Fruit fly (Drosophila melanogaster) whole organism, embryonic: Measurements from ENCODE around the gene CG10347.

Experiments used
- Adf1 ChIP-seq: fragments of 200-800 bp; sonication (Bioruptor generic); IDR thresholded peaks from 2 replicates; pipeline ENCODE4 v1.3.6; 2022; ENCODE audit warnings: missing biosample characterization, missing genetic modification characterization
- Bdp1 ChIP-seq: fragments of 200-800 bp; sonication (Bioruptor generic); optimal IDR thresholded peaks from 3 replicates; lab custom pipeline; 2016; ENCODE audit warnings: missing biosample characterization, missing genetic modification characterization
- CG10274 ChIP-seq: fragments of 200-800 bp; sonication (Bioruptor generic); optimal IDR thresholded peaks from 3 replicates; lab custom pipeline; 2017; ENCODE audit warnings: missing biosample characterization, mild to moderate bottlenecking, missing genetic modification characterization
- CG10959 ChIP-seq: fragments of 200-800 bp; sonication (Bioruptor generic); IDR thresholded peaks from 2 replicates; pipeline ENCODE4 v1.3.6; 2022; ENCODE audit warnings: missing biosample characterization, missing genetic modification characterization
- CG11695 ChIP-seq: fragments of 200-800 bp; sonication (Bioruptor generic); IDR thresholded peaks from 3 replicates; pipeline ENCODE4 v1.3.6; 2022; ENCODE audit warnings: missing biosample characterization, missing genetic modification characterization
- CG12071 ChIP-seq: fragments of 200-800 bp; sonication (Bioruptor generic); optimal IDR thresholded peaks from 3 replicates; lab custom pipeline; 2018; ENCODE audit warnings: missing biosample characterization, mild to moderate bottlenecking, missing genetic modification characterization
- CG15479 ChIP-seq: fragments of 200-800 bp; sonication (Bioruptor generic); optimal IDR thresholded peaks from 3 replicates; lab custom pipeline; 2019; ENCODE audit warnings: missing biosample characterization, mild to moderate bottlenecking, missing genetic modification characterization, moderate library complexity
- CG17186 ChIP-seq: fragments of 200-800 bp; sonication (Bioruptor generic); optimal IDR thresholded peaks from 3 replicates; lab custom pipeline; 2017; ENCODE audit warnings: missing biosample characterization, missing genetic modification reagents, missing genetic modification characterization
- CG2678 ChIP-seq: fragments of 200-800 bp; sonication (Bioruptor generic); optimal IDR thresholded peaks from 3 replicates; lab custom pipeline; 2019; ENCODE audit warnings: missing biosample characterization, mild to moderate bottlenecking, missing genetic modification characterization, moderate library complexity
- CG2875 ChIP-seq: fragments of 200-800 bp; sonication (Bioruptor generic); optimal IDR thresholded peaks from 2 replicates; lab custom pipeline; 2017; ENCODE audit warnings: missing biosample characterization, mild to moderate bottlenecking, missing genetic modification characterization, missing genetic modification reagents
- CG31441 ChIP-seq: fragments of 200-800 bp; sonication (Bioruptor generic); IDR thresholded peaks from 2 replicates; pipeline ENCODE4 v1.3.6; 2022; ENCODE audit warnings: missing biosample characterization, missing genetic modification characterization
- CG32532 ChIP-seq: fragments of 200-800 bp; sonication (Bioruptor generic); IDR thresholded peaks from 2 replicates; pipeline ENCODE4 v1.3.6; 2022; ENCODE audit warnings: missing biosample characterization, missing genetic modification characterization
- CG6689 ChIP-seq: fragments of 200-800 bp; sonication (Bioruptor generic); IDR thresholded peaks from 2 replicates; pipeline ENCODE4 v1.3.6; 2022; ENCODE audit warnings: missing biosample characterization, missing genetic modification characterization
- CG6765 ChIP-seq: fragments of 200-800 bp; sonication (Bioruptor generic); optimal IDR thresholded peaks from 3 replicates; lab custom pipeline; 2017; ENCODE audit warnings: missing biosample characterization, mild to moderate bottlenecking, missing genetic modification characterization
- CG6813 ChIP-seq: fragments of 200-800 bp; sonication (Bioruptor generic); optimal IDR thresholded peaks from 2 replicates; lab custom pipeline; 2017; ENCODE audit warnings: missing biosample characterization, missing genetic modification characterization, mild to moderate bottlenecking, moderate library complexity, missing genetic modification reagents
- CG7839 ChIP-seq: fragments of 200-800 bp; sonication (Bioruptor generic); optimal IDR thresholded peaks from 3 replicates; lab custom pipeline; 2018; ENCODE audit warnings: missing biosample characterization, mild to moderate bottlenecking, missing genetic modification characterization, moderate library complexity
- CG7928 ChIP-seq: fragments of 200-800 bp; sonication (Bioruptor generic); optimal IDR thresholded peaks from 2 replicates; lab custom pipeline; 2017; ENCODE audit warnings: missing biosample characterization, mild to moderate bottlenecking, missing genetic modification characterization
- CG8924 ChIP-seq: fragments of 200-800 bp; optimal IDR thresholded peaks from 3 replicates; lab custom pipeline; 2019; ENCODE audit warnings: missing biosample characterization, mild to moderate bottlenecking, missing genetic modification characterization, moderate library complexity
- CG9727 ChIP-seq: fragments of 200-800 bp; sonication (Bioruptor generic); optimal IDR thresholded peaks from 3 replicates; lab custom pipeline; 2017; ENCODE audit warnings: missing biosample characterization, mild to moderate bottlenecking, missing genetic modification characterization
- Dbx ChIP-seq: fragments of 200-800 bp; sonication (Bioruptor generic); IDR thresholded peaks from 3 replicates; pipeline ENCODE4 v1.3.6; 2022; ENCODE audit warnings: missing biosample characterization, missing genetic modification characterization
- Deaf1 ChIP-seq: fragments of 200-800 bp; optimal IDR thresholded peaks from 3 replicates; lab custom pipeline; 2019; ENCODE audit warnings: missing biosample characterization, mild to moderate bottlenecking, missing genetic modification characterization, moderate library complexity
- Doc3 ChIP-seq: fragments of 200-800 bp; sonication (Bioruptor generic); IDR thresholded peaks from 3 replicates; pipeline ENCODE4 v1.3.6; 2022; ENCODE audit warnings: missing biosample characterization, missing genetic modification characterization; ENCODE audit not compliant: partially characterized antibody
- Ets65A ChIP-seq: fragments of 200-800 bp; sonication (Bioruptor generic); peaks from one replicate; lab custom pipeline; 2016; ENCODE audit warnings: missing biosample characterization, missing genetic modification characterization
- H2.0 ChIP-seq: fragments of 200-800 bp; sonication (Bioruptor generic); IDR thresholded peaks from 2 replicates; pipeline ENCODE4 v1.3.6; 2022; ENCODE audit warnings: missing biosample characterization, missing genetic modification characterization
- HLH4C ChIP-seq: fragments of 200-800 bp; sonication (Bioruptor generic); IDR thresholded peaks from 3 replicates; pipeline ENCODE4 v1.3.6; 2022; ENCODE audit warnings: missing biosample characterization, missing genetic modification characterization; ENCODE audit not compliant: partially characterized antibody
- HLH54F ChIP-seq: fragments of 200-800 bp; sonication (Bioruptor generic); optimal IDR thresholded peaks from 3 replicates; lab custom pipeline; 2016; ENCODE audit warnings: missing biosample characterization, missing genetic modification characterization
- Hr78 ChIP-seq, 2 experiments: fragments of 200-800 bp in 1 of 2; fragments of >200 bp in 1 of 2; sonication (Bioruptor generic) in 1 of 2; optimal IDR thresholded peaks; 2 replicates each; lab custom pipeline; 2017 to 2019; ENCODE audit warnings: missing biosample characterization in 2 of 2, missing genetic modification characterization in 2 of 2, mild to moderate bottlenecking in 1 of 2, moderate library complexity in 1 of 2
- Lpt ChIP-seq: fragments of >200 bp; optimal IDR thresholded peaks from 2 replicates; lab custom pipeline; 2018; ENCODE audit warnings: missing biosample characterization, missing genetic modification characterization
- MTF-1 ChIP-seq: fragments of 200-800 bp; sonication (Bioruptor generic); optimal IDR thresholded peaks from 2 replicates; lab custom pipeline; 2018; ENCODE audit warnings: missing biosample characterization, mild to moderate bottlenecking, missing genetic modification characterization, borderline replicate concordance
- Max ChIP-seq: fragments of 200-800 bp; sonication (Bioruptor generic); optimal IDR thresholded peaks from 2 replicates; lab custom pipeline; 2016; ENCODE audit warnings: missing biosample characterization, mild to moderate bottlenecking, missing genetic modification characterization
- Mes4 ChIP-seq: fragments of 200-800 bp; sonication (Bioruptor generic); optimal IDR thresholded peaks from 2 replicates; lab custom pipeline; 2016; ENCODE audit warnings: missing biosample characterization, missing genetic modification characterization
- NC2β ChIP-seq: fragments of 200-800 bp; sonication (Bioruptor generic); optimal IDR thresholded peaks from 2 replicates; lab custom pipeline; 2016; ENCODE audit warnings: missing biosample characterization, missing genetic modification characterization
- Neu2 ChIP-seq: fragments of 200-800 bp; sonication (Bioruptor generic); optimal IDR thresholded peaks from 3 replicates; lab custom pipeline; 2016; ENCODE audit warnings: missing biosample characterization, missing genetic modification characterization, borderline replicate concordance
- Ptx1 ChIP-seq: fragments of 200-800 bp; sonication (Bioruptor generic); IDR thresholded peaks from 2 replicates; pipeline ENCODE4 v1.3.6; 2022; ENCODE audit warnings: missing biosample characterization, missing genetic modification characterization
- abd-A ChIP-seq: fragments of 200-800 bp; sonication (Bioruptor generic); optimal IDR thresholded peaks from 3 replicates; lab custom pipeline; 2019; ENCODE audit warnings: missing biosample characterization, mild to moderate bottlenecking, missing genetic modification characterization, moderate library complexity
- bbx ChIP-seq: fragments of 200-800 bp; sonication (Bioruptor generic); IDR thresholded peaks from 2 replicates; pipeline ENCODE4 v1.3.6; 2022; ENCODE audit warnings: missing biosample characterization, missing genetic modification characterization; ENCODE audit not compliant: partially characterized antibody
- bigmax ChIP-seq: fragments of 200-800 bp; sonication (Bioruptor generic); optimal IDR thresholded peaks from 2 replicates; lab custom pipeline; 2018; ENCODE audit warnings: missing biosample characterization, mild to moderate bottlenecking, missing genetic modification characterization
- chn ChIP-seq: fragments of 200-800 bp; sonication (Bioruptor generic); optimal IDR thresholded peaks from 2 replicates; lab custom pipeline; 2016; ENCODE audit warnings: missing biosample characterization, missing genetic modification characterization
- danr ChIP-seq: fragments of 200-800 bp; sonication (Bioruptor generic); IDR thresholded peaks from 2 replicates; pipeline ENCODE4 v1.3.6; 2022; ENCODE audit warnings: missing biosample characterization, missing genetic modification characterization
- eyg ChIP-seq: fragments of 200-800 bp; sonication (Bioruptor generic); optimal IDR thresholded peaks from 3 replicates; lab custom pipeline; 2016; ENCODE audit warnings: missing biosample characterization, missing genetic modification characterization
- gcm2 ChIP-seq: fragments of 200-800 bp; sonication (Bioruptor generic); optimal IDR thresholded peaks from 2 replicates; lab custom pipeline; 2016; ENCODE audit warnings: missing biosample characterization, missing genetic modification characterization
- hb ChIP-seq: fragments of 200-800 bp; sonication (Bioruptor generic); IDR thresholded peaks from 3 replicates; pipeline ENCODE4 v1.3.6; 2022; ENCODE audit warnings: missing biosample characterization, missing genetic modification characterization; ENCODE audit not compliant: partially characterized antibody
- jing ChIP-seq: fragments of 200-800 bp; sonication (Bioruptor generic); optimal IDR thresholded peaks from 2 replicates; lab custom pipeline; 2018; ENCODE audit warnings: missing biosample characterization, mild to moderate bottlenecking, missing genetic modification characterization
- nerfin-1 ChIP-seq: fragments of 200-800 bp; sonication (Bioruptor generic); optimal IDR thresholded peaks from 3 replicates; lab custom pipeline; 2019; ENCODE audit warnings: missing biosample characterization, mild to moderate bottlenecking, missing genetic modification characterization, moderate library complexity
- prd ChIP-seq, 3 experiments: fragments of >200 bp in 2 of 3; fragments of 200-800 bp in 1 of 3; sonication (Bioruptor generic) in 1 of 3; optimal IDR thresholded peaks in 2 of 3; IDR thresholded peaks in 1 of 3; 2 replicates in 2 of 3; 3 replicates in 1 of 3; pipeline versions ENCODE4 v1.3.6 to Lab custom; 2017 to 2022; ENCODE audit warnings: missing biosample characterization in 1 of 3, missing genetic modification characterization in 1 of 3
- seq ChIP-seq: fragments of 200-800 bp; sonication (Bioruptor generic); IDR thresholded peaks from 2 replicates; pipeline ENCODE4 v1.3.6; 2022; ENCODE audit warnings: missing biosample characterization, missing genetic modification characterization
- stc ChIP-seq: fragments of 200-800 bp; sonication (Bioruptor generic); IDR thresholded peaks from 2 replicates; pipeline ENCODE4 v1.3.6; 2022; ENCODE audit warnings: missing biosample characterization, missing genetic modification characterization
- tna ChIP-seq: fragments of 200-800 bp; sonication (Bioruptor generic); IDR thresholded peaks from 2 replicates; pipeline ENCODE4 v1.3.6; 2022; ENCODE audit warnings: missing biosample characterization, missing genetic modification characterization; ENCODE audit not compliant: partially characterized antibody
- vfl ChIP-seq: fragments of 200-800 bp; sonication (Bioruptor generic); optimal IDR thresholded peaks from 2 replicates; lab custom pipeline; 2016; ENCODE audit warnings: missing biosample characterization, missing genetic modification characterization

Gene CG10347

DNA sequence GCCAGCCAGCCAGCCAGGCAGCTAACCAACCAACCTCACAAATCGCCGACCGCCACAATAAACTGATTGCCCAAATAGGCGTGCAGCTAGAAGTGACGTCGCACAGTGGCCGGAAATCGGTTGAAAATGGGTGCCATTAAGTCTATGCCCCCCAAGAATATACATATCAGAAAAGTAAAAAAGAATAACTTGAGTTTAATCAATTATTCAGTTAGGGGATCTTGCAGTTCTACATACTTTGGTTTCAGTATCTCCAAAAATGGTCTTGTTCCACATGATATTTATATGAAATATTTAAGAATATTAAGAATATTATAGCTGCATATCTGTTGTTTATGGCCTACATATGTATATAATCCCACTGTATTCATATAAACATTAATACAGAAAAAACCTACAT lies 30.6 kb upstream of the CG10347 start (continued):
- TF ChIP-seq CG6689 (GFP tag; lab: Robert Waterston, UW), result peak; percentile 33; the same call in 1 of the 2 replicates
- no peak for TF ChIP-seq CG2875
- TF ChIP-seq bbx, result no peak
- TF ChIP-seq stc (GFP tag; lab: Robert Waterston, UW), result no peak
- peak; percentile 27 for TF ChIP-seq CG6813 (GFP tag; lab: Kevin White, UChicago)
- TF ChIP-seq CG11695, result peak; percentile 19; the same call in 1 of the 3 replicates
- TF ChIP-seq CG8924 (tag; lab: Kevin White, UChicago), result peak; percentile 50
- TF ChIP-seq nerfin-1, result peak; percentile 0
- TF ChIP-seq CG32532 (GFP tag; lab: Robert Waterston, UW), result peak; percentile 49; the same call in 1 of the 2 replicates
- 0 out of 2 replicates have a peak, but pooled peaks have one; percentile 14 for TF ChIP-seq seq (GFP tag; lab: Robert Waterston, UW)
- TF ChIP-seq hb (GFP tag; lab: Robert Waterston, UW), result no peak
- TF ChIP-seq Dbx (GFP tag; lab: Robert Waterston, UW), result peak; percentile 44; the same call in 1 of the 3 replicates
- no peak for TF ChIP-seq bigmax
- peak; percentile 70 for TF ChIP-seq CG2678
- no peak for TF ChIP-seq CG10274 (GFP tag; lab: Kevin White, UChicago)
- TF ChIP-seq Lpt (GFP tag; lab: Kevin White, UChicago), result no peak
- TF ChIP-seq prd (optimal IDR thresholded peaks at IDR 0.05; lab: Kevin White, UChicago), result no peak
- 0 out of 3 replicates have a peak, but pooled peaks have one; percentile 18 for TF ChIP-seq prd (GFP tag; IDR thresholded peaks at IDR 0.05; lab: Robert Waterston, UW)
- TF ChIP-seq NC2β, result no peak
- TF ChIP-seq danr (GFP tag; lab: Robert Waterston, UW), result no peak
- TF ChIP-seq Deaf1 (tag; lab: Kevin White, UChicago), result peak; percentile 39
- peak; percentile 8 for TF ChIP-seq MTF-1 (GFP tag; lab: Kevin White, UChicago)
- TF ChIP-seq Ptx1 (GFP tag; lab: Robert Waterston, UW), result no peak
- TF ChIP-seq HLH54F (GFP tag; lab: Kevin White, UChicago), result no peak
- no peak for TF ChIP-seq Doc3 (GFP tag; lab: Robert Waterston, UW)
- TF ChIP-seq gcm2 (GFP tag; lab: Kevin White, UChicago), result no peak
- no peak for TF ChIP-seq CG15479 (GFP tag; lab: Kevin White, UChicago)
- TF ChIP-seq CG17186, result no peak
- TF ChIP-seq Neu2 (GFP tag; lab: Kevin White, UChicago), result no peak
- TF ChIP-seq H2.0 (GFP tag; lab: Robert Waterston, UW), result 0 out of 2 replicates have a peak, but pooled peaks have one; percentile 17
- peak; percentile 20 for TF ChIP-seq CG7839 (tag; lab: Kevin White, UChicago)
- no peak for TF ChIP-seq Hr78 (GFP tag; optimal IDR thresholded peaks at IDR 0.05; lab: Kevin White, UChicago)
- TF ChIP-seq chn (GFP tag; lab: Kevin White, UChicago), result no peak
- TF ChIP-seq jing, result no peak
- 0 out of 2 replicates have a peak, but pooled peaks have one; percentile 25 for TF ChIP-seq tna
- TF ChIP-seq CG7928 (GFP tag; lab: Kevin White, UChicago), result no peak
- TF ChIP-seq Ets65A, result no peak
- TF ChIP-seq abd-A (tag; lab: Kevin White, UChicago), result no peak
- no peak for TF ChIP-seq CG12071 (GFP tag; lab: Kevin White, UChicago)
- TF ChIP-seq CG6765 (GFP tag; lab: Kevin White, UChicago), result no peak
- TF ChIP-seq eyg (GFP tag; lab: Kevin White, UChicago), result no peak
- TF ChIP-seq CG31441 (GFP tag; lab: Robert Waterston, UW), result 0 out of 2 replicates have a peak, but pooled peaks have one; percentile 33
- TF ChIP-seq CG9727 (GFP tag; lab: Kevin White, UChicago), result no peak
- no peak for TF ChIP-seq Bdp1
- TF ChIP-seq Max (GFP tag; lab: Kevin White, UChicago), result no peak
- no peak for TF ChIP-seq vfl (GFP tag; lab: Kevin White, UChicago)
- TF ChIP-seq Mes4 (GFP tag; lab: Kevin White, UChicago), result no peak
- TF ChIP-seq HLH4C (GFP tag; lab: Robert Waterston, UW), result no peak
- no peak; the same call in 1 of the 2 replicates for TF ChIP-seq Adf1
- TF ChIP-seq CG10959 (GFP tag; lab: Robert Waterston, UW), result no peak
